Fruit fly (Drosophila melanogaster): ENCODE data around the gene Ncoa6.

DNA sequence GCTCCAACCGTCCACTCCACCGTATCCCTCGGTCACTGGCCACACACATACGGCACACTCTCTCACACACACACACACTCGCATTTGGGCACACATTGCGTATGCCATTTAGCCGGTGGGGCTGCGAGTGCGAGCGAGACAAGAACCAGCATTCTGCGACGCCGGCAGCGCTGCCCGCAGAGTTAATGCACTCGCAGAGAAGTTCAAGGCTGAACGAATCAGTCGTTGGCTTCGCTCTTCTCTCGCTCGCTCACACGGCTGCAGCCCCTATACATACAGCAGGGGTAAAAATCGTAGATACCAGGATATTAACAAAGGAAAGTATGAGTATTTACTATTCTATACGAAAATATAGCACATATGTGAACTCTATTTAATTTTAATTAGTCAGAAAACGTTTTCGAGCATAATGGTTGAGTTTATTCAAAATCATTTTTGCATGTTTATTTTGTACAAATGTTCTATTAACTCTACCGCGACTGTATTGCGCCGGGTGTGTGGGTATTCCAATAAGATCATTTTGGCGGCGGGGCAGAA is 33.4 kb downstream of the Ncoa6 start:
- TF ChIP-seq br (GFP tag; optimal IDR thresholded peaks at IDR 0.05): peak; percentile 98
- TF ChIP-seq CG32264 (GFP tag; optimal IDR thresholded peaks at IDR 0.05): peak; percentile 96
- TF ChIP-seq Vsx2 (GFP tag; optimal IDR thresholded peaks at IDR 0.05; ENCODE audit: partially characterized antibody): peak; percentile 47
- TF ChIP-seq Dfd (GFP tag; optimal IDR thresholded peaks at IDR 0.05): no peak
- peak; percentile 98 for TF ChIP-seq woc (GFP tag; optimal IDR thresholded peaks at IDR 0.05)
- no peak for TF ChIP-seq usp (GFP tag; optimal IDR thresholded peaks at IDR 0.05)
- TF ChIP-seq dsf (GFP tag; optimal IDR thresholded peaks at IDR 0.05; ENCODE audit: borderline replicate concordance): peak; percentile 79
- peak; percentile 75 for TF ChIP-seq N (GFP tag; optimal IDR thresholded peaks at IDR 0.05)
- TF ChIP-seq CG9705 (GFP tag; optimal IDR thresholded peaks at IDR 0.05): peak; percentile 97
- no peak for TF ChIP-seq Hr78 (GFP tag; optimal IDR thresholded peaks at IDR 0.05)
